Worm (Caenorhabditis elegans) whole organism, L1 larva: ENCODE data around the gene str-230.
A peak's percentile ranks its signal among the peaks of the same experiment; 100 is the strongest.

ENCODE experiments used
- ceh-82 ChIP-seq, 3 experiments: fragments of 150-350 bp in 1 of 3; sonication (generic microtip) in 2 of 3; optimal IDR thresholded peaks; 2 replicates each; lab custom pipeline; 2014 to 2017; ENCODE audit warnings: missing biosample characterization in 3 of 3, missing genetic modification characterization in 3 of 3
- lin-35 ChIP-seq, 2 experiments: fragments of 150-350 bp; optimal IDR thresholded peaks; 2 replicates each; lab custom pipeline; 2014; ENCODE audit warnings: missing biosample characterization in 2 of 2, missing genetic modification characterization in 2 of 2, missing genetic modification reagents in 2 of 2
- lir-3 ChIP-seq: sonication (generic microtip); optimal IDR thresholded peaks from 2 replicates; lab custom pipeline; 2016; ENCODE audit warnings: mild to moderate bottlenecking, missing genetic modification characterization, moderate library complexity, missing compliant biosample characterization; ENCODE audit not compliant: poor library complexity
- nhr-76 ChIP-seq: sonication (generic microtip); optimal IDR thresholded peaks from 2 replicates; lab custom pipeline; 2017; ENCODE audit warnings: missing biosample characterization, missing genetic modification characterization
- tbx-2 ChIP-seq: sonication (generic microtip); optimal IDR thresholded peaks from 2 replicates; lab custom pipeline; 2016; ENCODE audit warnings: missing genetic modification characterization, missing compliant biosample characterization
- xbp-1 ChIP-seq: sonication (generic microtip); optimal IDR thresholded peaks from 2 replicates; lab custom pipeline; 2016; ENCODE audit warnings: missing genetic modification characterization, missing compliant biosample characterization

DNA sequence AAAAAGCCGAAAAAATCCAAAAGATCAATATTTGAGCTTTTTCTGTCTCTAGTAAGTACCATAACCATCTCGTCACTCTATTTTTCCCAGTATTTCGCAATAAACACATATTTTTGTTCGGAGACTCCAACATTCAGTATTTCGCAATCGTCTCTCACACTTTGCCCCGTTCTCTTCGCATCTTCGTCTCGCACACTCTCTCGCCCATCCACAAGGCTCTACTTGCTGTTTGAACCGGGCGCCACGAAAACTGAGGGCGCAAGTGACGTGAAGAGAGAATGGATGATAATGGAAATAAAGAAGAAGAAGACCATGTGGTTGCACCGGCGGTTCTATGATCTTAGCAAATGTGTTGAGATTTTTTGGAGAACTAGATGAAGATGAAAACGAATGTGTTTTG, 10.6 kb downstream of the str-230 start:
- TF ChIP-seq nhr-76 (tag; lab: Kevin White, UChicago), result no peak
- TF ChIP-seq lir-3 (tag; lab: Kevin White, UChicago), result peak; percentile 79
- peak; percentile 74 to 87 for TF ChIP-seq lin-35 (GFP tag; optimal IDR thresholded peaks at IDR 0.05; lab: Kevin White, UChicago)
- peak; percentile 84 to 93 (median 90) for TF ChIP-seq ceh-82 (tag; optimal IDR thresholded peaks at IDR 0.05; lab: Kevin White, UChicago)
- TF ChIP-seq tbx-2 (tag; lab: Kevin White, UChicago), result peak; percentile 92
- peak; percentile 87 for TF ChIP-seq xbp-1 (tag; lab: Kevin White, UChicago)
